Worm (Caenorhabditis elegans) whole organism, mixed stage, embryonic: ENCODE data around the gene C53A5.16.

Experiments
- bed-3 ChIP-seq: fragments of 200-800 bp; sonication (Bioruptor generic); optimal IDR thresholded peaks from 3 replicates; lab custom pipeline; 2018; ENCODE audit warnings: mild to moderate bottlenecking, missing genetic modification characterization, moderate library complexity, missing compliant biosample characterization
- blmp-1 ChIP-seq: fragments of 150-350 bp; optimal IDR thresholded peaks from 2 replicates; lab custom pipeline; 2014; ENCODE audit warnings: missing biosample characterization, missing genetic modification characterization
- ceh-39 ChIP-seq: fragments of 150-350 bp; optimal IDR thresholded peaks from 2 replicates; lab custom pipeline; 2014; ENCODE audit warnings: missing biosample characterization, missing genetic modification characterization
- ceh-83 ChIP-seq: fragments of 200-800 bp; sonication (Bioruptor generic); optimal IDR thresholded peaks from 2 replicates; lab custom pipeline; 2018; ENCODE audit warnings: mild to moderate bottlenecking, missing genetic modification characterization, missing compliant biosample characterization
- ces-1 ChIP-seq: fragments of 150-350 bp; optimal IDR thresholded peaks from 2 replicates; lab custom pipeline; 2014; ENCODE audit warnings: missing biosample characterization, missing genetic modification reagents, missing genetic modification characterization
- cnd-1 ChIP-seq: fragments of 200-800 bp; sonication (Bioruptor generic); optimal IDR thresholded peaks from 2 replicates; lab custom pipeline; 2018; ENCODE audit warnings: mild to moderate bottlenecking, missing genetic modification characterization, missing compliant biosample characterization
- drap-1 ChIP-seq: fragments of 200-800 bp; sonication (Bioruptor generic); optimal IDR thresholded peaks from 3 replicates; lab custom pipeline; 2018; ENCODE audit warnings: mild to moderate bottlenecking, missing genetic modification characterization, missing compliant biosample characterization
- elt-1 ChIP-seq: sonication (generic microtip); optimal IDR thresholded peaks from 2 replicates; lab custom pipeline; 2017; ENCODE audit warnings: missing genetic modification characterization, mild to moderate bottlenecking, missing compliant biosample characterization, antibody characterized with exemption, moderate library complexity, borderline replicate concordance; ENCODE audit not compliant: insufficient read depth
- elt-3 ChIP-seq: fragments of 150-350 bp; optimal IDR thresholded peaks from 2 replicates; lab custom pipeline; 2014; ENCODE audit warnings: missing biosample characterization, missing genetic modification characterization
- flh-1 ChIP-seq: fragments of 200-800 bp; sonication (Bioruptor generic); optimal IDR thresholded peaks from 2 replicates; lab custom pipeline; 2018; ENCODE audit warnings: mild to moderate bottlenecking, missing genetic modification characterization, moderate library complexity, missing compliant biosample characterization
- hlh-1 ChIP-seq: fragments of 150-350 bp; optimal IDR thresholded peaks from 2 replicates; lab custom pipeline; 2014; ENCODE audit warnings: missing biosample characterization, missing genetic modification reagents, missing genetic modification characterization
- lin-32 ChIP-seq: fragments of 200-800 bp; sonication (Bioruptor generic); optimal IDR thresholded peaks from 2 replicates; lab custom pipeline; 2018; ENCODE audit warnings: mild to moderate bottlenecking, missing genetic modification characterization, missing compliant biosample characterization
- mab-5 ChIP-seq: fragments of 150-350 bp; optimal IDR thresholded peaks from 2 replicates; lab custom pipeline; 2014; ENCODE audit warnings: missing biosample characterization, missing genetic modification characterization
- mls-2 ChIP-seq: sonication (generic microtip); optimal IDR thresholded peaks from 2 replicates; lab custom pipeline; 2016; ENCODE audit warnings: mild to moderate bottlenecking, missing genetic modification characterization, moderate library complexity, missing compliant biosample characterization
- nhr-2 ChIP-seq: fragments of 150-350 bp; optimal IDR thresholded peaks from 2 replicates; lab custom pipeline; 2014; ENCODE audit warnings: missing biosample characterization, missing genetic modification characterization
- nhr-237 ChIP-seq: fragments of 150-350 bp; optimal IDR thresholded peaks from 2 replicates; lab custom pipeline; 2014; ENCODE audit warnings: missing biosample characterization, missing genetic modification characterization
- nhr-28 ChIP-seq: fragments of 150-350 bp; optimal IDR thresholded peaks from 2 replicates; lab custom pipeline; 2014; ENCODE audit warnings: missing biosample characterization, missing genetic modification characterization
- pha-4 ChIP-seq: fragments of 150-350 bp; optimal IDR thresholded peaks from 2 replicates; lab custom pipeline; 2018; ENCODE audit warnings: missing biosample characterization, missing genetic modification reagents, missing genetic modification characterization
- sem-2 ChIP-seq: fragments of 200-800 bp; sonication (Bioruptor generic); optimal IDR thresholded peaks from 2 replicates; lab custom pipeline; 2018; ENCODE audit warnings: mild to moderate bottlenecking, missing genetic modification characterization, missing compliant biosample characterization
- snpc-4 ChIP-seq: fragments of 150-350 bp; optimal IDR thresholded peaks from 2 replicates; lab custom pipeline; 2014; ENCODE audit warnings: missing biosample characterization, missing genetic modification characterization
- sptf-1 ChIP-seq: sonication (generic microtip); optimal IDR thresholded peaks from 2 replicates; lab custom pipeline; 2017; ENCODE audit warnings: mild to moderate bottlenecking, missing genetic modification characterization, moderate library complexity, missing compliant biosample characterization
- tbx-8 ChIP-seq: fragments of 200-800 bp; sonication (Bioruptor generic); optimal IDR thresholded peaks from 2 replicates; lab custom pipeline; 2018; ENCODE audit warnings: mild to moderate bottlenecking, missing genetic modification characterization, moderate library complexity, missing compliant biosample characterization
- unc-120 ChIP-seq: sonication (generic microtip); optimal IDR thresholded peaks from 2 replicates; lab custom pipeline; 2017; ENCODE audit warnings: missing genetic modification characterization, missing compliant biosample characterization; ENCODE audit not compliant: poor library complexity, severe bottlenecking
- unc-39 ChIP-seq: fragments of 150-350 bp; optimal IDR thresholded peaks from 2 replicates; lab custom pipeline; 2014; ENCODE audit warnings: missing biosample characterization, missing genetic modification characterization
- unc-62 ChIP-seq: fragments of 150-350 bp; optimal IDR thresholded peaks from 2 replicates; lab custom pipeline; 2014; ENCODE audit warnings: missing biosample characterization, missing genetic modification reagents, missing genetic modification characterization
- zip-8 ChIP-seq: fragments of 150-350 bp; optimal IDR thresholded peaks from 2 replicates; lab custom pipeline; 2014; ENCODE audit warnings: missing biosample characterization, missing genetic modification characterization

C53A5.16 gene

DNA sequence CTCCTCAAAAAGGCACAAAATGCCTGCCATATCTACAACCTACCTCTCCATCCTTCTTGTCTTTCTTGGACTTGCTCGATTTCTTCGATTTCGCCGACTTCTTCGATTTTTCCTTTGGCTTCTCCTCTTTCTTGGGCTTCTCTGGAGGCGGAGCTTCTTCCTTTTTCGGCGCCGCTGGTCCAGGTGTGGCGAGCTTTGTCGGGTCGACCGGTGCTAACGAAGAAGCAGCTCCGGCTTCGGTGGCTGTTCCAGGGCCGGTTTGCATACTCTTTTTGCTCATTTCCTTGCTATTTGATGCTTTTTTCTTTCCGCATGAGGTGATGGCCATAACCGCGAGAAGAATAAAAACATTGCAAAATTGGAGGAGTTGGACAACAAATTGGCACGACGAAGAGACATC, 41.9 kb downstream of the C53A5.16 start:
- no peak for TF ChIP-seq ceh-39
- no peak for TF ChIP-seq cnd-1 (tag; lab: Kevin White, UChicago)
- no peak for TF ChIP-seq nhr-2 (tag; lab: Kevin White, UChicago)
- no peak for TF ChIP-seq sptf-1 (tag; lab: Kevin White, UChicago)
- no peak for TF ChIP-seq drap-1 (GFP tag; lab: Kevin White, UChicago)
- TF ChIP-seq unc-39 (tag; lab: Kevin White, UChicago), result no peak
- no peak for TF ChIP-seq zip-8 (tag; lab: Kevin White, UChicago)
- TF ChIP-seq tbx-8 (GFP tag; lab: Kevin White, UChicago), result no peak
- TF ChIP-seq elt-3 (tag; lab: Kevin White, UChicago), result no peak
- no peak for TF ChIP-seq ceh-83 (GFP tag; lab: Kevin White, UChicago)
- no peak for TF ChIP-seq blmp-1 (tag; lab: Kevin White, UChicago)
- no peak for TF ChIP-seq sem-2 (GFP tag; lab: Kevin White, UChicago)
- TF ChIP-seq hlh-1 (tag; lab: Kevin White, UChicago), result no peak
- TF ChIP-seq mls-2 (tag; lab: Kevin White, UChicago), result no peak
- no peak for TF ChIP-seq lin-32 (GFP tag; lab: Kevin White, UChicago)
- TF ChIP-seq snpc-4 (tag; lab: Kevin White, UChicago), result no peak
- TF ChIP-seq, all 35 proteins: peak for 0

DNA sequence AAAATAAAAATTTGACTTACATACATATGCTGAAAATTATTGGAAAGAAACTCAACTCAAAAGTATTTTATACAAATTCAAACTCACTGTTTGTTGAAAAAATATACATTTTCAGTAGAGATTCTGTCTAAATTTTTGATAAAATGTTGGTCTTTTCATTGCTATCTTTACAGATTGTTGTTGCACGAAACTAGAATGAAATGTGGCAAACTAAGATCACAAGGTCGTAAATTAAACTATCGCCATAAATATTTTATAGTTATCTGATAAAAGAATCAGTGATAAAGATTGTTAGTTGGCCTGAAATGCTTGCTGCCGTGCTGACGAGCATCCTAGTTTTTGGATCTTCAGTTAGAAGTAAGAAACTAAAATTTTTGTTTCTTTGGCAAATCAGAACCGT, 43.4 kb downstream of the C53A5.16 start, which contains the start of gene clec-55:
Gene clec-55, plus strand, starts transcription at position 301 of the 400 bp plus-strand sequence.
- TF ChIP-seq blmp-1 (tag; lab: Kevin White, UChicago) (no peak), elt-1 (tag; lab: Kevin White, UChicago) (no peak)

DNA sequence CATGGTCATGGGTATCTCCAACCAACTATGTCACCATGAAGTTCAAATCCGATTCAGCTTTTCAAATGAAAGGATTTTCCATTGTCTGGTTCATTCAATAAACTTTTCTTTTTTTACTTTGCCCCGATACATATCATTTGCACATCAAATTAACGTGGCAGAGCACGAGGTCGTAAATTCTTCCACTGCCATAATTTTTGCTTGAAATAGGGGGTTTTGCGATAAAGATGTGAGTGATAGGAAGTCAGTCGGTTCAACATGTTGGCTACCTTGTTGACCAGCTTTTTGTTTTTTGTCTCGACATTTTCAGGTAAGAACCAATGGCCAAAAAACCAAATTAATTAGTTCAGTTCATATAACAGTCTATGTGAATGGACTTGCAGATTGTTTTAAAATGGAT, 45.7 kb downstream of the C53A5.16 start, which contains the start of gene clec-54:
Gene clec-54, plus strand, starts transcription at position 224 of the 400 bp plus-strand sequence.
- TF ChIP-seq mab-5 (tag; lab: Kevin White, UChicago), result no peak
- no peak for TF ChIP-seq tbx-8 (GFP tag; lab: Kevin White, UChicago)
- no peak for TF ChIP-seq elt-3 (tag; lab: Kevin White, UChicago)
- no peak for TF ChIP-seq ceh-39
- no peak for TF ChIP-seq bed-3
- no peak for TF ChIP-seq ces-1
- TF ChIP-seq flh-1 (GFP tag; lab: Kevin White, UChicago), result no peak
- no peak for TF ChIP-seq mls-2 (tag; lab: Kevin White, UChicago)

DNA sequence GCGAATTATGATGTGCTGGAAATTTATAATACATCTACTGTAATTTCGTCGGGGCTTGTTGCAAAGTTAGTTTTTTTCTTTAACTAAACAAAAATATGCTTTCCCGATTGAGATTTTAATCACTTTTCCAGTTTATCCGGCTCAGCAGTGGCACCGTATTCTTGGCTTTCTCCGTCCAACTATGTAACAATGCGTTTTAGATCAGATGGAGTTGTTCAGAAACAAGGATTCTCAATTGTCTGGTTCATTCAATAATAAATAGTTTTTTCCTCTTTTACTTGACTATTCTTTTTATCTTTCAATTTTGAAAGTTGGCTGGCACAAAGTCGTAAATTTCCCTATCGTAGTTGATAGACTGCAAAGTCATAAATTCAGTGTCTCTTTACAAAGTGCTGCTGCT, 48.3 kb downstream of the C53A5.16 start, which contains the start of gene clec-56:
Gene clec-56, plus strand, starts transcription at position 301 of the 400 bp plus-strand sequence.
- TF ChIP-seq nhr-28, result no peak

DNA sequence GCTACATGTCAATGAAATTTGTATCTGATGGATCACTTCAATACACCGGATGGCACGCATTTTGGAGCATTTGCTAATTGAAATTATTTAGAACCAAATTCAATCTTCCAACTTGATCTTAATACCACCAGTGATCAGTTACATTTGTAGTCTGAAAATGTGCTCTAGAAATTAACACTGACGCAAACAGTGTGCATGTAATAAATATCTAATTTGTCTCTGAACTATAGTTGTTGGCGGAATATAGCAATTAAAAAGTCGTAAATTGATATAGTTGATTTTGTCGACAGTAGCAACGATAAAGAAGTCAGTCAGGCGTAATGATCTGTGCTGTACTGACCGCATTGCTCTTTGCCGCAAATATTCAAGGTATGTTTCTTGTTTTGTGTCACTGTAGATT, 50.2 kb downstream of the C53A5.16 start, which contains the start of gene clec-227:
Gene clec-227, plus strand, starts transcription at position 301 of the 400 bp plus-strand sequence.
- TF ChIP-seq nhr-237 (tag; lab: Kevin White, UChicago), result no peak
- no peak for TF ChIP-seq snpc-4 (tag; lab: Kevin White, UChicago)
- no peak for TF ChIP-seq hlh-1 (tag; lab: Kevin White, UChicago)
- TF ChIP-seq elt-1 (tag; lab: Kevin White, UChicago), result no peak
- TF ChIP-seq unc-62 (GFP tag; lab: Kevin White, UChicago), result no peak
- no peak for TF ChIP-seq bed-3
- no peak for TF ChIP-seq unc-39 (tag; lab: Kevin White, UChicago)
- no peak for TF ChIP-seq unc-120 (tag; lab: Kevin White, UChicago)
- TF ChIP-seq drap-1 (GFP tag; lab: Kevin White, UChicago), result no peak
- no peak for TF ChIP-seq pha-4 (tag; lab: Kevin White, UChicago)
- no peak for TF ChIP-seq ces-1
- no peak for TF ChIP-seq nhr-2 (tag; lab: Kevin White, UChicago)
- TF ChIP-seq, all 35 proteins: peak for 0
